Worm (Caenorhabditis elegans) whole organism, L4 larva: Measurements from ENCODE around the gene mtrr-1.
A peak's percentile ranks its signal among the peaks of the same experiment; 100 is the strongest.

Experiments used
- T20F7.1 ChIP-seq: fragments of 200-800 bp; sonication (Bioruptor generic); optimal IDR thresholded peaks from 2 replicates; lab custom pipeline; 2018; ENCODE audit warnings: mild to moderate bottlenecking, missing genetic modification characterization, missing compliant biosample characterization
- Y105C5A.15 ChIP-seq: fragments of 200-800 bp; sonication (Bioruptor generic); IDR thresholded peaks from 2 replicates; pipeline ENCODE4 v1.3.6; 2022; ENCODE audit warnings: missing genetic modification characterization, missing compliant biosample characterization
- Y75B8A.6 ChIP-seq: fragments of 200-800 bp; sonication (Bioruptor generic); IDR thresholded peaks from 2 replicates; pipeline ENCODE4 v1.3.6; 2022; ENCODE audit warnings: missing genetic modification reagents, missing genetic modification characterization, missing compliant biosample characterization
- ZK337.2 ChIP-seq: fragments of 200-800 bp; sonication (Bioruptor generic); IDR thresholded peaks from 2 replicates; pipeline ENCODE4 v1.3.6; 2022; ENCODE audit warnings: missing genetic modification reagents, missing genetic modification characterization, missing compliant biosample characterization
- aly-2 ChIP-seq: sonication (generic microtip); optimal IDR thresholded peaks from 2 replicates; lab custom pipeline; 2018; ENCODE audit warnings: missing biosample characterization, missing genetic modification characterization
- attf-4 ChIP-seq: sonication (generic microtip); optimal IDR thresholded peaks from 3 replicates; lab custom pipeline; 2017; ENCODE audit warnings: missing biosample characterization, missing genetic modification characterization
- ceh-44 ChIP-seq: fragments of 200-800 bp; sonication (Bioruptor generic); IDR thresholded peaks from 2 replicates; pipeline ENCODE4 v1.3.6; 2022; ENCODE audit warnings: missing genetic modification reagents, missing genetic modification characterization, missing compliant biosample characterization
- ces-1 ChIP-seq: fragments of 150-350 bp; sonication (generic microtip); optimal IDR thresholded peaks from 4 replicates; lab custom pipeline; 2014; ENCODE audit warnings: missing biosample characterization, missing genetic modification reagents, missing genetic modification characterization
- daf-12 ChIP-seq: fragments of 150-350 bp; optimal IDR thresholded peaks from 2 replicates; lab custom pipeline; 2014; ENCODE audit warnings: missing biosample characterization, missing genetic modification reagents, missing genetic modification characterization
- daf-16 ChIP-seq, 3 experiments: sonication (generic microtip); optimal IDR thresholded peaks; 2 replicates each; lab custom pipeline; 2016 to 2017; ENCODE audit warnings: missing genetic modification characterization in 3 of 3, missing genetic modification reagents in 3 of 3, mild to moderate bottlenecking in 2 of 3, missing compliant biosample characterization in 2 of 3, missing biosample characterization in 1 of 3, moderate library complexity in 1 of 3
- daf-19 ChIP-seq: fragments of 200-800 bp; sonication (Bioruptor generic); conservative IDR thresholded peaks from 2 replicates; pipeline ENCODE4 v1.3.6; 2022; ENCODE audit warnings: missing genetic modification characterization, missing compliant biosample characterization
- daf-8 ChIP-seq: fragments of 200-800 bp; sonication (Bioruptor generic); IDR thresholded peaks from 2 replicates; pipeline ENCODE4 v1.3.6; 2022; ENCODE audit warnings: missing genetic modification characterization, missing compliant biosample characterization
- dmd-6 ChIP-seq: fragments of 200-800 bp; sonication (Bioruptor generic); IDR thresholded peaks from 2 replicates; pipeline ENCODE4 v1.3.6; 2022; ENCODE audit warnings: missing genetic modification reagents, missing genetic modification characterization, missing compliant biosample characterization
- dmd-9 ChIP-seq: fragments of 200-800 bp; sonication (Bioruptor generic); IDR thresholded peaks from 2 replicates; pipeline ENCODE4 v1.3.6; 2022; ENCODE audit warnings: missing genetic modification reagents, missing genetic modification characterization, missing compliant biosample characterization
- dve-1 ChIP-seq: sonication (generic microtip); optimal IDR thresholded peaks from 2 replicates; lab custom pipeline; 2017; ENCODE audit warnings: antibody characterized with exemption, mild to moderate bottlenecking, missing genetic modification characterization, missing compliant biosample characterization; ENCODE audit not compliant: insufficient read depth
- egl-43 ChIP-seq: fragments of 200-800 bp; sonication (Bioruptor generic); IDR thresholded peaks from 2 replicates; pipeline ENCODE4 v1.3.6; 2022; ENCODE audit warnings: missing genetic modification reagents, missing genetic modification characterization, missing compliant biosample characterization
- hlh-11 ChIP-seq: fragments of 200-800 bp; sonication (Bioruptor generic); optimal IDR thresholded peaks from 2 replicates; lab custom pipeline; 2018; ENCODE audit warnings: mild to moderate bottlenecking, missing genetic modification characterization, missing compliant biosample characterization
- hmg-1.1 ChIP-seq: fragments of 200-800 bp; sonication (Bioruptor generic); IDR thresholded peaks from 2 replicates; pipeline ENCODE4 v1.3.6; 2022; ENCODE audit warnings: missing genetic modification reagents, missing genetic modification characterization, missing compliant biosample characterization
- jun-1 ChIP-seq: fragments of 150-350 bp; optimal IDR thresholded peaks from 2 replicates; lab custom pipeline; 2014; ENCODE audit warnings: missing biosample characterization, missing genetic modification reagents, missing genetic modification characterization
- lim-7 ChIP-seq: fragments of 200-800 bp; sonication (Bioruptor generic); IDR thresholded peaks from 2 replicates; pipeline ENCODE4 v1.3.6; 2022; ENCODE audit warnings: missing genetic modification characterization, missing compliant biosample characterization
- lin-38 ChIP-seq: fragments of 200-800 bp; sonication (Bioruptor generic); IDR thresholded peaks from 2 replicates; pipeline ENCODE4 v1.3.6; 2022; ENCODE audit warnings: missing genetic modification reagents, missing genetic modification characterization, missing compliant biosample characterization
- mdl-1 ChIP-seq, 2 experiments: fragments of 150-350 bp in 1 of 2; sonication (generic microtip) in 1 of 2; optimal IDR thresholded peaks; 2 replicates each; lab custom pipeline; 2014 to 2017; ENCODE audit warnings: missing biosample characterization in 2 of 2, missing genetic modification characterization in 2 of 2
- mes-2 ChIP-seq: sonication (generic microtip); optimal IDR thresholded peaks from 2 replicates; lab custom pipeline; 2016; ENCODE audit warnings: missing genotype, mild to moderate bottlenecking, missing genetic modification characterization, missing compliant biosample characterization; ENCODE audit not compliant: poor library complexity, severe bottlenecking
- mxl-2 ChIP-seq: fragments of 200-800 bp; sonication (Bioruptor generic); conservative IDR thresholded peaks from 2 replicates; pipeline ENCODE4 v1.3.6; 2022; ENCODE audit warnings: missing genetic modification reagents, missing genetic modification characterization, missing compliant biosample characterization
- nhr-10 ChIP-seq: fragments of 150-350 bp; optimal IDR thresholded peaks from 2 replicates; lab custom pipeline; 2014; ENCODE audit warnings: missing biosample characterization, missing genetic modification characterization
- nhr-111 ChIP-seq: fragments of 200-800 bp; sonication (Bioruptor generic); optimal IDR thresholded peaks from 2 replicates; lab custom pipeline; 2018; ENCODE audit warnings: mild to moderate bottlenecking, missing genetic modification characterization, missing compliant biosample characterization
- nhr-237 ChIP-seq: sonication (generic microtip); optimal IDR thresholded peaks from 2 replicates; lab custom pipeline; 2017; ENCODE audit warnings: missing biosample characterization, missing genetic modification characterization
- nhr-25 ChIP-seq: sonication (generic microtip); optimal IDR thresholded peaks from 2 replicates; lab custom pipeline; 2017; ENCODE audit warnings: missing genetic modification characterization, mild to moderate bottlenecking, missing compliant biosample characterization, antibody characterized with exemption, moderate library complexity, borderline replicate concordance; ENCODE audit not compliant: insufficient read depth
- nhr-28 ChIP-seq: fragments of 150-350 bp; optimal IDR thresholded peaks from 2 replicates; lab custom pipeline; 2014; ENCODE audit warnings: missing biosample characterization, missing genetic modification characterization
- nhr-48 ChIP-seq: sonication (generic microtip); optimal IDR thresholded peaks from 2 replicates; lab custom pipeline; 2016; ENCODE audit warnings: mild to moderate bottlenecking, missing genetic modification characterization, missing compliant biosample characterization
- nhr-6 ChIP-seq: fragments of 150-350 bp; optimal IDR thresholded peaks from 2 replicates; lab custom pipeline; 2014; ENCODE audit warnings: missing biosample characterization, missing genetic modification characterization
- nhr-77 ChIP-seq: fragments of 150-350 bp; optimal IDR thresholded peaks from 2 replicates; lab custom pipeline; 2014; ENCODE audit warnings: missing biosample characterization, missing genetic modification characterization
- pha-4 ChIP-seq, 2 experiments: fragments of 150-350 bp in 1 of 2; fragments of 200-800 bp in 1 of 2; sonication (Bioruptor generic) in 1 of 2; IDR thresholded peaks in 1 of 2; optimal IDR thresholded peaks in 1 of 2; 2 replicates each; pipeline versions ENCODE4 v1.3.6 to Lab custom; 2014 to 2022; ENCODE audit warnings: missing genetic modification characterization in 2 of 2, missing genetic modification reagents in 2 of 2, missing biosample characterization in 1 of 2, missing compliant biosample characterization in 1 of 2
- pqm-1 ChIP-seq: sonication (generic microtip); optimal IDR thresholded peaks from 2 replicates; lab custom pipeline; 2017; ENCODE audit warnings: missing biosample characterization, missing genetic modification characterization
- skn-1 ChIP-seq: fragments of 150-350 bp; optimal IDR thresholded peaks from 2 replicates; lab custom pipeline; 2014; ENCODE audit warnings: missing biosample characterization, missing genetic modification characterization
- snpc-4 ChIP-seq: fragments of 150-350 bp; optimal IDR thresholded peaks from 2 replicates; lab custom pipeline; 2014; ENCODE audit warnings: missing biosample characterization, missing genetic modification characterization
- tra-1 ChIP-seq: fragments of 200-800 bp; sonication (Bioruptor generic); IDR thresholded peaks from 2 replicates; pipeline ENCODE4 v1.3.6; 2022; ENCODE audit warnings: missing genetic modification reagents, missing genetic modification characterization, missing compliant biosample characterization
- unc-62 ChIP-seq, 3 experiments: fragments of 150-350 bp in 1 of 3; sonication (generic microtip); optimal IDR thresholded peaks in 2 of 3; peaks in 1 of 3; 1 replicate in 1 of 3; 2 replicates in 2 of 3; lab custom pipeline; 2014 to 2017; ENCODE audit warnings: missing biosample characterization in 3 of 3, missing genetic modification characterization in 3 of 3, missing genetic modification reagents in 3 of 3, missing genotype in 1 of 3
- vab-7 ChIP-seq: fragments of 200-800 bp; sonication (Bioruptor generic); IDR thresholded peaks from 2 replicates; pipeline ENCODE4 v1.3.6; 2022; ENCODE audit warnings: missing genetic modification reagents, missing genetic modification characterization, missing compliant biosample characterization

mtrr-1 gene

DNA sequence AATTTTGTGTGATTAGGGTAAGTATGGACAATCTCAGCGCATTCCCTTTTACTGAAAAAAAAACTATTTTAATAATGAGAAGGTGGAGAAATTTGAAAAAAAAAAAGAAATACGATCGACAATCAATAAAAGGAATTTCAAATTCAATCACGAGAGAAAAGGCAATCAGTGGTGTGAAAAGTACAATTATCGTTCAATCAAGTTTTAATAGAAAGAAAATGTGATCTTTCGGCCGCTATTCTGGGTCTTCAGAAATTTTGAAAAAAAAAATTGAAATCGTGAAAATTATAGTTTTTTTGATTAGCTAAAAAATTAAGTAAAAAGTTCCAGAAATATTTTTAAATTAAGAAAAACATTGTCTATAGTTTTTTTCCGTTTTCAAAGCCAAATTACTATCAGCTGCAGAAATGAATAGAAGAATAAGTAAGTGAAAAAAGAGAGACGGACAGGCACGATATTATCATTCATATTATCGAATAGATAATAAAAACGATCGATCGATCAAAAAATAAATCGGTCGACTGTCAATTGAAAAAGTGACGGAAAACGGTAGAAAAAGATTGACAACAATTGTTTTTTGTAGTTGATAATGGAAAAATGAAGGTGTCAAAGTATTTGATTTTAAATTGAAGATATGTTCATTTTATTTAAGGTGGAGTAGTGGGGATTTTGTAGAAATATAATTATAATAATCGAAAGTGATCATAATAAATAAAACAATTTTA is 5.6 kb upstream of the mtrr-1 start, which contains the start of gene gldi-3:
Gene gldi-3 (minus strand): TSS at position 51 of the 725 bp plus-strand sequence.
- no peak for TF ChIP-seq nhr-6 (tag; lab: Kevin White, UChicago)
- no peak for TF ChIP-seq lin-38 (GFP tag; lab: Robert Waterston, UW)
- peak; percentile 40 for TF ChIP-seq T20F7.1 (GFP tag; lab: Kevin White, UChicago)
- no peak for TF ChIP-seq nhr-25 (tag; lab: Kevin White, UChicago)
- TF ChIP-seq unc-62 (GFP tag; optimal IDR thresholded peaks at IDR 0.05 in 1 of 2; lab: Kevin White, UChicago) = peak in 1 of 2 experiments; percentile 57
- TF ChIP-seq unc-62 (tag; optimal IDR thresholded peaks at IDR 0.05; lab: Kevin White, UChicago) = no peak
- TF ChIP-seq nhr-28 = peak; percentile 87
- peak; percentile 60 for TF ChIP-seq hlh-11 (tag; lab: Kevin White, UChicago)
- TF ChIP-seq daf-12 = no peak
- TF ChIP-seq tra-1 (GFP tag; lab: Robert Waterston, UW) = peak; percentile 63; the same call in 1 of the 2 replicates
- TF ChIP-seq ZK337.2 (GFP tag; lab: Robert Waterston, UW) = no peak
- no peak for TF ChIP-seq daf-19
- 0 out of 2 replicates have a peak, but pooled peaks have one; percentile 16 for TF ChIP-seq hmg-1.1 (GFP tag; lab: Robert Waterston, UW)
- peak; percentile 22 for TF ChIP-seq nhr-48
- no peak for TF ChIP-seq ces-1 (GFP tag; lab: Kevin White, UChicago)
- no peak for TF ChIP-seq nhr-10 (tag; lab: Kevin White, UChicago)
- TF ChIP-seq pqm-1 = peak; percentile 45
- no peak for TF ChIP-seq dmd-9
- TF ChIP-seq jun-1 = no peak
- no peak for TF ChIP-seq attf-4 (tag; lab: Kevin White, UChicago)
- TF ChIP-seq daf-16 (GFP tag; optimal IDR thresholded peaks at IDR 0.05; lab: Kevin White, UChicago) = no peak
- TF ChIP-seq daf-16 (tag; optimal IDR thresholded peaks at IDR 0.05; lab: Kevin White, UChicago) = peak; percentile 71
- no peak for TF ChIP-seq lim-7 (GFP tag; lab: Robert Waterston, UW)
- TF ChIP-seq nhr-77 (tag; lab: Kevin White, UChicago) = peak; percentile 13
- TF ChIP-seq pha-4 (GFP tag; IDR thresholded peaks at IDR 0.05; lab: Robert Waterston, UW) = no peak
- TF ChIP-seq pha-4 (tag; optimal IDR thresholded peaks at IDR 0.05; lab: Kevin White, UChicago) = no peak
- no peak for TF ChIP-seq vab-7 (GFP tag; lab: Robert Waterston, UW)
- no peak for TF ChIP-seq mxl-2
- TF ChIP-seq dve-1 (tag; lab: Kevin White, UChicago) = peak; percentile 72
- TF ChIP-seq snpc-4 = no peak
- TF ChIP-seq dmd-6 (GFP tag; lab: Robert Waterston, UW) = peak; percentile 82

DNA sequence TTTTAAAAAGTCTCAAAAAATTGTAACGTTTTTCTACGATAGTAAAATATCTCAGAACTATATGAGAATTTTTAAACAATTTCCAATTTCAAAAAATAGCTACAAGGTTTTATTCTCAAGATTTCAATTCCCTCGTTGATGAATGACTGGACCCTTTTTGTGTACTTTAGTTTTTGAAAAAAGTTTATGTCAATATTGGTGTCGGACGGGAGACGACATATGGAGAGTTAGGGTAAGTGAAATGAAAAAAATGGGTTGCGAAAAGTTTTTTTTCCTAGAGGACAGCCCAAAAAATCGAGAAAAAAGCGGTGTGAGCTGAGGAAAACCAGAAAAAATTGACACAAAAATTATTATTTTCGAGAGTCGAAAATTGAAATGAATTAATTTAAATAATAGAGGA is 4.9 kb upstream of the mtrr-1 start:
- TF ChIP-seq Y75B8A.6 (GFP tag; lab: Robert Waterston, UW) (no peak), nhr-111 (GFP tag; lab: Kevin White, UChicago) (no peak), skn-1 (no peak), tra-1 (GFP tag; lab: Robert Waterston, UW) (no peak), nhr-237 (tag; lab: Kevin White, UChicago) (no peak), egl-43 (no peak), mdl-1 (tag; optimal IDR thresholded peaks at IDR 0.05; lab: Kevin White, UChicago) (no peak), mes-2 (no peak), snpc-4 (no peak), jun-1 (no peak), Y105C5A.15 (GFP tag; lab: Robert Waterston, UW) (no peak), aly-2 (tag; lab: Kevin White, UChicago) (no peak), daf-8 (GFP tag; lab: Robert Waterston, UW) (no peak), daf-12 (no peak), pqm-1 (no peak), ceh-44 (GFP tag; lab: Robert Waterston, UW) (no peak), ZK337.2 (GFP tag; lab: Robert Waterston, UW) (no peak)
